Fruit fly (Drosophila melanogaster) whole organism, embryonic: Measurements from ENCODE around the gene PsGEF.

Experiments
- CG6654 ChIP-seq: fragments of 200-800 bp; sonication (Bioruptor generic); optimal IDR thresholded peaks from 2 replicates; lab custom pipeline; 2017; ENCODE audit warnings: missing biosample characterization, mild to moderate bottlenecking, missing genetic modification characterization
- CG8281 ChIP-seq: fragments of 200-800 bp; sonication (Bioruptor generic); optimal IDR thresholded peaks from 2 replicates; lab custom pipeline; 2018; ENCODE audit warnings: missing biosample characterization, mild to moderate bottlenecking, missing genetic modification characterization, moderate library complexity
- CG8765 ChIP-seq: fragments of 200-800 bp; sonication (Bioruptor generic); IDR thresholded peaks from 2 replicates; pipeline ENCODE4 v1.3.6; 2022; ENCODE audit warnings: missing biosample characterization, missing genetic modification characterization
- Dip3 ChIP-seq: fragments of 200-800 bp; sonication (Bioruptor generic); optimal IDR thresholded peaks from 3 replicates; lab custom pipeline; 2016; ENCODE audit warnings: missing biosample characterization, missing genetic modification characterization
- Hand ChIP-seq: fragments of 200-800 bp; sonication (Bioruptor generic); optimal IDR thresholded peaks from 2 replicates; lab custom pipeline; 2017; ENCODE audit warnings: mild to moderate bottlenecking, missing biosample characterization, missing genetic modification reagents, missing genetic modification characterization
- TFAM ChIP-seq: fragments of 200-800 bp; sonication (Bioruptor generic); optimal IDR thresholded peaks from 2 replicates; lab custom pipeline; 2017; ENCODE audit warnings: missing biosample characterization, missing genetic modification characterization, inconsistent platforms
- crp ChIP-seq, 2 experiments: fragments of 200-800 bp; sonication (Bioruptor generic); optimal IDR thresholded peaks; 2 replicates in 1 of 2; 3 replicates in 1 of 2; lab custom pipeline; 2017; ENCODE audit warnings: missing biosample characterization in 2 of 2, missing genetic modification characterization in 2 of 2, mild to moderate bottlenecking in 1 of 2, moderate library complexity in 1 of 2
- gfzf ChIP-seq: fragments of 200-800 bp; sonication (Bioruptor generic); optimal IDR thresholded peaks from 2 replicates; lab custom pipeline; 2016; ENCODE audit warnings: missing biosample characterization, mild to moderate bottlenecking, missing genetic modification characterization, moderate library complexity
- nmo ChIP-seq: fragments of 200-800 bp; sonication (Bioruptor generic); optimal IDR thresholded peaks from 2 replicates; lab custom pipeline; 2018; ENCODE audit warnings: missing biosample characterization, mild to moderate bottlenecking, missing genetic modification characterization, moderate library complexity
- sim ChIP-seq: fragments of 200-800 bp; sonication (Bioruptor generic); IDR thresholded peaks from 2 replicates; pipeline ENCODE4 v1.3.6; 2022; ENCODE audit warnings: missing biosample characterization, missing genetic modification characterization
- slbo ChIP-seq: fragments of 200-800 bp; sonication (Bioruptor generic); IDR thresholded peaks from 2 replicates; pipeline ENCODE4 v1.3.6; 2022; ENCODE audit warnings: missing biosample characterization, missing genetic modification characterization
- stc ChIP-seq: fragments of 200-800 bp; sonication (Bioruptor generic); IDR thresholded peaks from 2 replicates; pipeline ENCODE4 v1.3.6; 2022; ENCODE audit warnings: missing biosample characterization, missing genetic modification characterization

dm6 chrX:2410805-2411204 is 23.3 kb upstream of the PsGEF start, which contains the start of gene CG12496:
- no peak for TF ChIP-seq sim (GFP tag; lab: Robert Waterston, UW)
- no peak for TF ChIP-seq slbo (GFP tag; lab: Robert Waterston, UW)
- TF ChIP-seq CG8281 (tag; lab: Kevin White, UChicago) = no peak
- no peak for TF ChIP-seq crp (GFP tag; optimal IDR thresholded peaks at IDR 0.05; lab: Kevin White, UChicago)
- TF ChIP-seq TFAM (GFP tag; lab: Kevin White, UChicago) = no peak
- TF ChIP-seq gfzf (GFP tag; lab: Kevin White, UChicago) = no peak
- TF ChIP-seq Dip3 (GFP tag; lab: Kevin White, UChicago) = no peak
- TF ChIP-seq CG8765 = no peak
- TF ChIP-seq stc = no peak
- no peak for TF ChIP-seq nmo (GFP tag; lab: Kevin White, UChicago)
- no peak for TF ChIP-seq CG6654 (GFP tag; lab: Kevin White, UChicago)
- TF ChIP-seq Hand (GFP tag; lab: Kevin White, UChicago) = no peak
